Fruit fly (Drosophila melanogaster) whole organism, embryonic: ENCODE measurements around the gene Gr97a.

Source experiments
- Atf3 ChIP-seq: fragments of 200-800 bp; sonication (Bioruptor generic); optimal IDR thresholded peaks from 3 replicates; lab custom pipeline; 2016; ENCODE audit warnings: missing biosample characterization, missing genetic modification characterization
- Atf6 ChIP-seq: fragments of 200-800 bp; sonication (Bioruptor generic); IDR thresholded peaks from 2 replicates; pipeline ENCODE4 v1.3.6; 2022; ENCODE audit warnings: missing biosample characterization, missing genetic modification characterization
- B-H2 ChIP-seq: fragments of 200-800 bp; sonication (Bioruptor generic); optimal IDR thresholded peaks from 2 replicates; lab custom pipeline; 2018; ENCODE audit warnings: missing biosample characterization, mild to moderate bottlenecking, missing genetic modification characterization
- BEAF-32 ChIP-seq: fragments of 200-800 bp; sonication (Bioruptor generic); optimal IDR thresholded peaks from 3 replicates; lab custom pipeline; 2017; ENCODE audit warnings: missing biosample characterization, missing genetic modification characterization, mild to moderate bottlenecking, moderate library complexity, missing genetic modification reagents
- Bgb ChIP-seq: fragments of 200-800 bp; sonication (Bioruptor generic); IDR thresholded peaks from 2 replicates; pipeline ENCODE4 v1.3.6; 2022; ENCODE audit warnings: missing biosample characterization, missing genetic modification characterization; ENCODE audit not compliant: partially characterized antibody
- C15 ChIP-seq: fragments of 200-800 bp; sonication (Bioruptor generic); IDR thresholded peaks from 3 replicates; pipeline ENCODE4 v1.3.6; 2022; ENCODE audit warnings: missing biosample characterization, missing genetic modification characterization
- CG11398 ChIP-seq: fragments of 200-800 bp; sonication (Bioruptor generic); optimal IDR thresholded peaks from 2 replicates; lab custom pipeline; 2016; ENCODE audit warnings: missing biosample characterization, missing genetic modification characterization
- CG11695 ChIP-seq: fragments of 200-800 bp; sonication (Bioruptor generic); IDR thresholded peaks from 3 replicates; pipeline ENCODE4 v1.3.6; 2022; ENCODE audit warnings: missing biosample characterization, missing genetic modification characterization
- CG14014 ChIP-seq: fragments of 200-800 bp; sonication (Bioruptor generic); IDR thresholded peaks from 2 replicates; pipeline ENCODE4 v1.3.6; 2022; ENCODE audit warnings: missing biosample characterization, missing genetic modification characterization
- CG14710 ChIP-seq: fragments of 200-800 bp; sonication (Bioruptor generic); optimal IDR thresholded peaks from 3 replicates; lab custom pipeline; 2019; ENCODE audit warnings: missing biosample characterization, mild to moderate bottlenecking, missing genetic modification characterization, moderate library complexity
- CG15479 ChIP-seq: fragments of 200-800 bp; sonication (Bioruptor generic); optimal IDR thresholded peaks from 3 replicates; lab custom pipeline; 2019; ENCODE audit warnings: missing biosample characterization, mild to moderate bottlenecking, missing genetic modification characterization, moderate library complexity
- CG1602 ChIP-seq: fragments of 200-800 bp; sonication (Bioruptor generic); optimal IDR thresholded peaks from 3 replicates; lab custom pipeline; 2016; ENCODE audit warnings: missing biosample characterization, missing genetic modification characterization
- CG17186 ChIP-seq: fragments of 200-800 bp; sonication (Bioruptor generic); optimal IDR thresholded peaks from 3 replicates; lab custom pipeline; 2017; ENCODE audit warnings: missing biosample characterization, missing genetic modification reagents, missing genetic modification characterization
- CG18262 ChIP-seq: fragments of 200-800 bp; optimal IDR thresholded peaks from 3 replicates; lab custom pipeline; 2019; ENCODE audit warnings: missing biosample characterization, mild to moderate bottlenecking, missing genetic modification characterization, moderate library complexity
- CG3838 ChIP-seq: fragments of 200-800 bp; sonication (Bioruptor generic); optimal IDR thresholded peaks from 3 replicates; lab custom pipeline; 2016; ENCODE audit warnings: missing biosample characterization, missing genetic modification characterization
- CG4404 ChIP-seq: fragments of 200-800 bp; sonication (Bioruptor generic); IDR thresholded peaks from 2 replicates; pipeline ENCODE4 v1.3.6; 2022; ENCODE audit warnings: missing biosample characterization, missing genetic modification characterization
- CG6689 ChIP-seq: fragments of 200-800 bp; sonication (Bioruptor generic); IDR thresholded peaks from 2 replicates; pipeline ENCODE4 v1.3.6; 2022; ENCODE audit warnings: missing biosample characterization, missing genetic modification characterization
- CG6854 ChIP-seq: fragments of 200-800 bp; sonication (Bioruptor generic); optimal IDR thresholded peaks from 3 replicates; lab custom pipeline; 2017; ENCODE audit warnings: missing biosample characterization, mild to moderate bottlenecking, missing genetic modification characterization
- CG7963 ChIP-seq: fragments of 200-800 bp; sonication (Bioruptor generic); IDR thresholded peaks from 3 replicates; pipeline ENCODE4 v1.3.6; 2022; ENCODE audit warnings: missing biosample characterization, missing genetic modification characterization; ENCODE audit not compliant: partially characterized antibody
- CG9932 ChIP-seq: fragments of 200-800 bp; sonication (Bioruptor generic); IDR thresholded peaks from 2 replicates; pipeline ENCODE4 v1.3.6; 2022; ENCODE audit warnings: missing biosample characterization, missing genetic modification characterization
- Dip2 ChIP-seq: fragments of 200-800 bp; sonication (Bioruptor generic); IDR thresholded peaks from 2 replicates; pipeline ENCODE4 v1.3.6; 2022; ENCODE audit warnings: missing biosample characterization, missing genetic modification characterization
- Dref ChIP-seq: fragments of 200-800 bp; sonication (Bioruptor generic); IDR thresholded peaks from 2 replicates; pipeline ENCODE4 v1.3.6; 2022; ENCODE audit warnings: missing biosample characterization, missing genetic modification characterization
- ERR ChIP-seq: fragments of 200-800 bp; sonication (Bioruptor generic); optimal IDR thresholded peaks from 2 replicates; lab custom pipeline; 2016; ENCODE audit warnings: missing biosample characterization, missing genetic modification characterization
- Eip74EF ChIP-seq, 2 experiments: fragments of 200-800 bp in 1 of 2; fragments of >200 bp in 1 of 2; sonication (Bioruptor generic) in 1 of 2; optimal IDR thresholded peaks; 2 replicates each; lab custom pipeline; 2017 to 2019; ENCODE audit warnings: missing biosample characterization in 2 of 2, missing genetic modification characterization in 2 of 2, mild to moderate bottlenecking in 1 of 2, moderate library complexity in 1 of 2
- Hr51 ChIP-seq, 2 experiments: fragments of 200-800 bp; sonication (Bioruptor generic); optimal IDR thresholded peaks; 2 replicates in 1 of 2; 3 replicates in 1 of 2; lab custom pipeline; 2016 to 2018; ENCODE audit warnings: missing biosample characterization in 2 of 2, missing genetic modification characterization in 2 of 2, mild to moderate bottlenecking in 1 of 2, moderate library complexity in 1 of 2
- MBD-R2 ChIP-seq: fragments of 200-800 bp; sonication (Bioruptor generic); IDR thresholded peaks from 2 replicates; pipeline ENCODE4 v1.3.6; 2022; ENCODE audit warnings: missing biosample characterization, missing genetic modification characterization
- Nf-YB ChIP-seq: fragments of 200-800 bp; sonication (Bioruptor generic); optimal IDR thresholded peaks from 3 replicates; lab custom pipeline; 2019; ENCODE audit warnings: missing biosample characterization, mild to moderate bottlenecking, missing genetic modification characterization, moderate library complexity
- Poxn ChIP-seq: fragments of 200-800 bp; sonication (Bioruptor generic); IDR thresholded peaks from 2 replicates; pipeline ENCODE4 v1.3.6; 2022; ENCODE audit warnings: missing biosample characterization, missing genetic modification characterization
- Sox102F ChIP-seq: fragments of 200-800 bp; sonication (Bioruptor generic); optimal IDR thresholded peaks from 2 replicates; lab custom pipeline; 2018; ENCODE audit warnings: missing biosample characterization, mild to moderate bottlenecking, missing genetic modification characterization, moderate library complexity
- Stat92E ChIP-seq, 3 experiments: fragments of >200 bp in 2 of 3; fragments of 200-800 bp in 1 of 3; sonication (Bioruptor generic) in 1 of 3; optimal IDR thresholded peaks; 2 replicates each; lab custom pipeline; 2017 to 2019; ENCODE audit warnings: missing biosample characterization in 3 of 3, missing genetic modification characterization in 3 of 3, mild to moderate bottlenecking in 1 of 3, moderate library complexity in 1 of 3
- chm ChIP-seq: fragments of 200-800 bp; sonication (Bioruptor generic); IDR thresholded peaks from 2 replicates; pipeline ENCODE4 v1.3.6; 2022; ENCODE audit warnings: missing biosample characterization, missing genetic modification characterization
- chn ChIP-seq: fragments of 200-800 bp; sonication (Bioruptor generic); optimal IDR thresholded peaks from 2 replicates; lab custom pipeline; 2016; ENCODE audit warnings: missing biosample characterization, missing genetic modification characterization
- croc ChIP-seq: fragments of 200-800 bp; sonication (Bioruptor generic); conservative IDR thresholded peaks from 3 replicates; pipeline ENCODE4 v1.3.6; 2022; ENCODE audit warnings: missing biosample characterization, missing genetic modification characterization
- dmrt99B ChIP-seq: fragments of 200-800 bp; sonication (Bioruptor generic); optimal IDR thresholded peaks from 2 replicates; lab custom pipeline; 2018; ENCODE audit warnings: missing biosample characterization, mild to moderate bottlenecking, missing genetic modification characterization, moderate library complexity
- ewg ChIP-seq: fragments of 200-800 bp; sonication (Bioruptor generic); optimal IDR thresholded peaks from 3 replicates; lab custom pipeline; 2017; ENCODE audit warnings: mild to moderate bottlenecking, missing biosample characterization, missing genetic modification reagents, missing genetic modification characterization
- fu2 ChIP-seq: fragments of 200-800 bp; sonication (Bioruptor generic); optimal IDR thresholded peaks from 2 replicates; lab custom pipeline; 2016; ENCODE audit warnings: missing biosample characterization, missing genetic modification characterization
- gce ChIP-seq: fragments of 200-800 bp; sonication (Bioruptor generic); IDR thresholded peaks from 3 replicates; pipeline ENCODE4 v1.3.6; 2022; ENCODE audit warnings: missing biosample characterization, missing genetic modification characterization
- peb ChIP-seq: fragments of 200-800 bp; sonication (Bioruptor generic); IDR thresholded peaks from 2 replicates; pipeline ENCODE4 v1.3.6; 2022; ENCODE audit warnings: missing biosample characterization, missing genetic modification characterization
- phol ChIP-seq: fragments of 200-800 bp; sonication (Bioruptor generic); optimal IDR thresholded peaks from 3 replicates; lab custom pipeline; 2018; ENCODE audit warnings: missing biosample characterization, mild to moderate bottlenecking, missing genetic modification characterization, moderate library complexity
- pum ChIP-seq: fragments of 200-800 bp; sonication (Bioruptor generic); optimal IDR thresholded peaks from 2 replicates; lab custom pipeline; 2016; ENCODE audit warnings: missing biosample characterization, missing genetic modification characterization
- sens-2 ChIP-seq: fragments of 200-800 bp; sonication (Bioruptor generic); IDR thresholded peaks from 2 replicates; pipeline ENCODE4 v1.3.6; 2022; ENCODE audit warnings: missing biosample characterization, missing genetic modification characterization
- tgo ChIP-seq: fragments of 200-800 bp; sonication (Bioruptor generic); IDR thresholded peaks from 3 replicates; pipeline ENCODE4 v1.3.6; 2022; ENCODE audit warnings: missing biosample characterization, missing genetic modification characterization
- tio ChIP-seq: fragments of 200-800 bp; sonication (Bioruptor generic); optimal IDR thresholded peaks from 2 replicates; lab custom pipeline; 2017; ENCODE audit warnings: missing biosample characterization, missing genetic modification characterization, inconsistent platforms
- toy ChIP-seq: fragments of 200-800 bp; sonication (Bioruptor generic); IDR thresholded peaks from 2 replicates; pipeline ENCODE4 v1.3.6; 2022; ENCODE audit warnings: missing biosample characterization, missing genetic modification characterization
- trem ChIP-seq: fragments of 200-800 bp; optimal IDR thresholded peaks from 3 replicates; lab custom pipeline; 2019; ENCODE audit warnings: missing biosample characterization, mild to moderate bottlenecking, missing genetic modification characterization, moderate library complexity
- unc-4 ChIP-seq: fragments of 200-800 bp; sonication (Bioruptor generic); IDR thresholded peaks from 2 replicates; pipeline ENCODE4 v1.3.6; 2022; ENCODE audit warnings: missing biosample characterization, missing genetic modification characterization; ENCODE audit not compliant: partially characterized antibody
- vfl ChIP-seq: fragments of 200-800 bp; sonication (Bioruptor generic); optimal IDR thresholded peaks from 2 replicates; lab custom pipeline; 2016; ENCODE audit warnings: missing biosample characterization, missing genetic modification characterization
- vvl ChIP-seq: fragments of 200-800 bp; sonication (Bioruptor generic); IDR thresholded peaks from 2 replicates; pipeline ENCODE4 v1.3.6; 2022; ENCODE audit warnings: missing biosample characterization, missing genetic modification characterization
- zen2 ChIP-seq: fragments of 200-800 bp; sonication (Bioruptor generic); IDR thresholded peaks from 3 replicates; pipeline ENCODE4 v1.3.6; 2022; ENCODE audit warnings: missing biosample characterization, missing genetic modification characterization; ENCODE audit not compliant: partially characterized antibody

Gene Gr97a

DNA sequence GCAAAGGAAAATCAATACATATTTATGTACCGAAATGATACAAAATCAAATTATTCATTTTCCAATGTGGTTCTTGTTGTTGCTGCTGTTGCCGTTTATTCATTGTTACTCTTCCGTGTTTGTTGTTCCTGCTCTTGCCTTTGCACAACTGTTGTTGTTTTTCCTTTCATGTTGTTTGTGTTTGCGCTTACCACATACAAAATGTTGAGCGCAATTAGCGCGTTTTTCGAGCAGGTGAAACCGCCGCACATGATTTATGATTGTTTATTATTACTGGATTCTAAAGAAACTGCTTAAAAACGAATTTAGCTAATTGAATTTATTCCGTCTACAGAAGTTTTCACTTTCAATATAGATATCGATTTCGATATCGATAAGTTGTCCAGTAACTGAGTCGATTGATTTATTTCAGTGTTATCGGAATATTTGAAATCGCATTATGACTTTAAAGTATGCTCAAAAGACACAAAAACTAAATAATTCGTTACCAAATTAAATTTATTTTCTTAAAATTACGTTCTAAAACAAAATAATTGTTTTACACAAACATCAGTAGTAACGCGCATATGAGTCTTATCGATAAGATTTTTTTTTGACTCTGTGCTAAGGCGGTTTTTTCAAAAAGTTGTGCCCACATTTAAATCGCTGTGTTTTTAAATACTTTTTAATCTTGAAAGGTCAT lies 1.7 kb downstream of the Gr97a start, which contains the start of gene Tsp97E (continued):
- no peak for TF ChIP-seq vfl (GFP tag; lab: Kevin White, UChicago)
- peak; percentile 85 for TF ChIP-seq Dref (GFP tag; lab: Robert Waterston, UW)
- peak; percentile 39 for TF ChIP-seq CG18262 (tag; lab: Kevin White, UChicago)
- no peak for TF ChIP-seq chm (GFP tag; lab: Robert Waterston, UW)
- no peak for TF ChIP-seq pum (GFP tag; lab: Kevin White, UChicago)
- TF ChIP-seq gce (GFP tag; lab: Robert Waterston, UW), result no peak
- TF ChIP-seq B-H2, result no peak
- no peak for TF ChIP-seq Nf-YB (GFP tag; lab: Kevin White, UChicago)
- TF ChIP-seq CG1602, result no peak
- TF ChIP-seq vvl, result no peak
- no peak for TF ChIP-seq C15
- no peak for TF ChIP-seq CG4404 (GFP tag; lab: Robert Waterston, UW)
- no peak for TF ChIP-seq peb (GFP tag; lab: Robert Waterston, UW)
- TF ChIP-seq Eip74EF (GFP tag; optimal IDR thresholded peaks at IDR 0.05; lab: Kevin White, UChicago), result peak in 1 of 2 experiments; percentile 94
- no peak for TF ChIP-seq chn (GFP tag; lab: Kevin White, UChicago)
- TF ChIP-seq CG14014, result no peak
- TF ChIP-seq CG17186, result peak; percentile 27
- peak; percentile 64 for TF ChIP-seq CG14710 (tag; lab: Kevin White, UChicago)
- TF ChIP-seq Hr51 (GFP tag; optimal IDR thresholded peaks at IDR 0.05; lab: Kevin White, UChicago), result no peak
- TF ChIP-seq MBD-R2 (GFP tag; lab: Robert Waterston, UW), result peak; percentile 12; the same call in 1 of the 2 replicates
- no peak for TF ChIP-seq Sox102F (GFP tag; lab: Kevin White, UChicago)
- TF ChIP-seq Stat92E (GFP tag; optimal IDR thresholded peaks at IDR 0.05; lab: Kevin White, UChicago), result peak in 1 of 3 experiments; percentile 34
- TF ChIP-seq Poxn, result no peak
- peak; percentile 60 for TF ChIP-seq BEAF-32 (GFP tag; lab: Kevin White, UChicago)
- TF ChIP-seq CG9932 (GFP tag; lab: Robert Waterston, UW), result no peak
- TF ChIP-seq CG6854 (GFP tag; lab: Kevin White, UChicago), result no peak
- peak; percentile 80; the same call in 2 of the 3 replicates for TF ChIP-seq CG7963 (GFP tag; lab: Robert Waterston, UW)
- no peak for TF ChIP-seq CG11398 (GFP tag; lab: Kevin White, UChicago)
- no peak for TF ChIP-seq toy
- no peak for TF ChIP-seq dmrt99B (tag; lab: Kevin White, UChicago)
- no peak for TF ChIP-seq ERR (GFP tag; lab: Kevin White, UChicago)
- TF ChIP-seq sens-2, result no peak
- TF ChIP-seq Dip2 (GFP tag; lab: Robert Waterston, UW), result no peak
- TF ChIP-seq croc, result no peak
- TF ChIP-seq tgo (GFP tag; lab: Robert Waterston, UW), result no peak
- TF ChIP-seq unc-4 (GFP tag; lab: Robert Waterston, UW), result peak; percentile 75
- TF ChIP-seq zen2, result peak; percentile 54; the same call in 1 of the 3 replicates
- peak; percentile 20; the same call in 1 of the 2 replicates for TF ChIP-seq Atf6
- TF ChIP-seq trem (tag; lab: Kevin White, UChicago), result peak; percentile 64
- TF ChIP-seq CG6689 (GFP tag; lab: Robert Waterston, UW), result no peak
- TF ChIP-seq CG15479 (GFP tag; lab: Kevin White, UChicago), result peak; percentile 41
- no peak for TF ChIP-seq fu2 (GFP tag; lab: Kevin White, UChicago)
- TF ChIP-seq CG3838 (GFP tag; lab: Kevin White, UChicago), result no peak
- no peak for TF ChIP-seq ewg (GFP tag; lab: Kevin White, UChicago)
- TF ChIP-seq Atf3 (GFP tag; lab: Kevin White, UChicago), result no peak
- peak; percentile 78 for TF ChIP-seq Bgb (GFP tag; lab: Robert Waterston, UW)
- TF ChIP-seq tio (GFP tag; lab: Kevin White, UChicago), result no peak
- TF ChIP-seq CG11695 (GFP tag; lab: Robert Waterston, UW), result no peak
- peak; percentile 15 for TF ChIP-seq phol (tag; lab: Kevin White, UChicago)
